Fruit fly (Drosophila melanogaster): ENCODE measurements around the gene CG33111.

DNA sequence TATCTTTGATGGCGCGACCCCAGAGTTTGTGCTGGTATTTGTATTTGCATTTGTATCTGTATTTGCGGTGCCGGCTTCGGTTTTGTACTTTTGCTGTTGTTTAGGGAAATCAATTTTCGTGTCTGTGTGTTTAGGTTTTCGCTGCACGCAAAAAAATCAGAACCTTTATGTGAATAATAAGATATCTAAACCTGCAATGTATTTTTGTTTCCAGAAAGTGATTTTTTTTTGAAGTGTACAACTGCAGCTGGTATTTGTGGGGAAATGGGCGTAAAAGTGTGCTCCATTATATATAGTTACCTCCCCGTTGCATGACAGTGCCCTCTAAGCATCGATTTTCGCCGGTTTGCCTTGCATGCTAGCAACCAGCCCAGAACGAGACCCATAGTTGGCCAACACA lies 48.8 kb upstream of the CG33111 start:
- TF ChIP-seq Sin3A (optimal IDR thresholded peaks at IDR 0.05): no peak
- TF ChIP-seq h (optimal IDR thresholded peaks at IDR 0.05): no peak
